Fruit fly (Drosophila melanogaster): Measurements from ENCODE around the gene CG42762.

- TF ChIP-seq dm (GFP tag; optimal IDR thresholded peaks at IDR 0.05) (peak; percentile 39), MTF-1 (GFP tag; optimal IDR thresholded peaks at IDR 0.05; ENCODE audit: borderline replicate concordance) (peak; percentile 95), D (optimal IDR thresholded peaks at IDR 0.05) (no peak), D (GFP tag; optimal IDR thresholded peaks at IDR 0.05) (peak; percentile 88), grau (tag; optimal IDR thresholded peaks at IDR 0.05) (peak; percentile 48), slp2 (GFP tag; optimal IDR thresholded peaks at IDR 0.05) (peak; percentile 53), sens-2 (GFP tag; IDR thresholded peaks at IDR 0.05) (peak; percentile 74), zen2 (GFP tag; IDR thresholded peaks at IDR 0.05; ENCODE audit: partially characterized antibody) (no peak), CG2116 (GFP tag; optimal IDR thresholded peaks at IDR 0.05) (peak; percentile 59), caup (GFP tag; optimal IDR thresholded peaks at IDR 0.05; ENCODE audit: severe bottlenecking) (peak; percentile 79), Atf3 (GFP tag; optimal IDR thresholded peaks at IDR 0.05) (peak; percentile 69)
Observed at dm6 chr2L:8164219-8164618, 20.4 kb upstream of the CG42762 start.
